Worm (Caenorhabditis elegans) whole organism, midembryonic: ENCODE results near the gene pgph-1.

Experiments used
- T22C8.4 ChIP-seq: fragments of 200-800 bp; sonication (Bioruptor generic); IDR thresholded peaks from 2 replicates; pipeline ENCODE4 v1.3.6; 2022; ENCODE audit warnings: missing genetic modification characterization, missing compliant biosample characterization
- cog-1 ChIP-seq: sonication (generic microtip); optimal IDR thresholded peaks from 2 replicates; lab custom pipeline; 2016; ENCODE audit warnings: missing genetic modification characterization, missing compliant biosample characterization
- flt-1 ChIP-seq: fragments of 200-800 bp; sonication (Bioruptor generic); IDR thresholded peaks from 2 replicates; pipeline ENCODE4 v1.3.6; 2022; ENCODE audit warnings: missing genetic modification characterization, missing compliant biosample characterization
- klf-2 ChIP-seq: fragments of 200-800 bp; sonication (Bioruptor generic); conservative IDR thresholded peaks from 2 replicates; pipeline ENCODE4 v1.3.6; 2022; ENCODE audit warnings: missing genetic modification reagents, missing genetic modification characterization, missing compliant biosample characterization
- ref-1 ChIP-seq: fragments of 200-800 bp; sonication (Bioruptor generic); conservative IDR thresholded peaks from 2 replicates; pipeline ENCODE4 v1.3.6; 2022; ENCODE audit warnings: missing genetic modification reagents, missing genetic modification characterization, missing compliant biosample characterization
- ztf-23 ChIP-seq: fragments of 200-800 bp; sonication (Bioruptor generic); IDR thresholded peaks from 2 replicates; pipeline ENCODE4 v1.3.6; 2022; ENCODE audit warnings: missing genetic modification reagents, missing genetic modification characterization, missing compliant biosample characterization
- ztf-29 ChIP-seq: fragments of 200-800 bp; sonication (Bioruptor generic); IDR thresholded peaks from 2 replicates; pipeline ENCODE4 v1.3.6; 2022; ENCODE audit warnings: missing genetic modification reagents, missing genetic modification characterization, missing compliant biosample characterization

DNA sequence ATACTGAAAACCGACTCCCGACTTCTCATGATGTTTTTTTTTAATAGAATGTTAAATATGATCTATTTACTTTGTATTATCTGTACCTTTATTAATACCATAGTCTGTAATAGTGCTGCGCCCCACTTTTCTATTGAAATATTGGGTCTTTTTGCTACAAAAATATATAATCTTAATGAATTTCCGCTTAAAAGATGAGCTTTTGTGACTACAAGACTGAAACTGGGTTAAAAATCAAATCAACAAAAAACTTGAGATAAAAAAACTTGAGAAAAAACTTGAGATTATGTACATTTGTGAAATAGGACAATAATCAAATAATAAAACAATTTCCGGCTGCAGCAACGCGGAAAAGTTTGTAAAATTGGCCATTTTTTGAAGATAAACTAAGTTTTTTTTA is 22.5 kb downstream of the pgph-1 start, which contains the start of gene K09H11.15:
- TF ChIP-seq T22C8.4 (GFP tag; lab: Robert Waterston, UW) (no peak), klf-2 (GFP tag; lab: Robert Waterston, UW) (no peak), flt-1 (GFP tag; lab: Robert Waterston, UW) (no peak), ztf-29 (GFP tag; lab: Robert Waterston, UW) (no peak), ztf-23 (no peak), cog-1 (tag; lab: Kevin White, UChicago) (no peak), ref-1 (GFP tag; lab: Robert Waterston, UW) (no peak)
